Fruit fly (Drosophila melanogaster) whole organism, prepupa: Measurements from ENCODE around the gene Ugt36A1.
A peak's percentile ranks its signal among the peaks of the same experiment; 100 is the strongest.

ENCODE experiments used
- Blimp-1 ChIP-seq: fragments of 200-800 bp; sonication (Bioruptor generic); optimal IDR thresholded peaks from 3 replicates; lab custom pipeline; 2017; ENCODE audit warnings: missing biosample characterization, missing genetic modification characterization, mild to moderate bottlenecking, moderate library complexity, missing genetic modification reagents
- CG10631 ChIP-seq: fragments of 200-800 bp; sonication (Bioruptor generic); optimal IDR thresholded peaks from 2 replicates; lab custom pipeline; 2016; ENCODE audit warnings: missing biosample characterization, missing genetic modification characterization
- CG10669 ChIP-seq: fragments of 200-800 bp; sonication (Bioruptor generic); optimal IDR thresholded peaks from 3 replicates; lab custom pipeline; 2018; ENCODE audit warnings: missing biosample characterization, mild to moderate bottlenecking, missing genetic modification characterization, moderate library complexity
- CG11294 ChIP-seq: fragments of 200-800 bp; sonication (Bioruptor generic); IDR thresholded peaks from 2 replicates; pipeline ENCODE4 v1.3.6; 2022; ENCODE audit warnings: missing biosample characterization, missing genetic modification characterization
- CG11762 ChIP-seq: fragments of 200-800 bp; sonication (Bioruptor generic); optimal IDR thresholded peaks from 3 replicates; lab custom pipeline; 2016; ENCODE audit warnings: missing biosample characterization, missing genetic modification characterization; ENCODE audit not compliant: insufficient read depth
- CG11902 ChIP-seq: fragments of 200-800 bp; sonication (Bioruptor generic); optimal IDR thresholded peaks from 3 replicates; lab custom pipeline; 2016; ENCODE audit warnings: missing biosample characterization, missing genetic modification characterization
- CG15336 ChIP-seq: fragments of 200-800 bp; sonication (Bioruptor generic); IDR thresholded peaks from 2 replicates; pipeline ENCODE4 v1.3.6; 2022; ENCODE audit warnings: missing biosample characterization, missing genetic modification characterization
- CG1621 ChIP-seq: fragments of 200-800 bp; sonication (Bioruptor generic); optimal IDR thresholded peaks from 3 replicates; lab custom pipeline; 2018; ENCODE audit warnings: missing biosample characterization, mild to moderate bottlenecking, missing genetic modification characterization
- CG16779 ChIP-seq: fragments of 200-800 bp; sonication (Bioruptor generic); optimal IDR thresholded peaks from 3 replicates; lab custom pipeline; 2017; ENCODE audit warnings: missing biosample characterization, mild to moderate bottlenecking, missing genetic modification characterization
- CG3032 ChIP-seq: fragments of 200-800 bp; optimal IDR thresholded peaks from 2 replicates; lab custom pipeline; 2019; ENCODE audit warnings: missing biosample characterization, mild to moderate bottlenecking, missing genetic modification characterization, moderate library complexity
- CG31627 ChIP-seq: fragments of 200-800 bp; sonication (Bioruptor generic); optimal IDR thresholded peaks from 3 replicates; lab custom pipeline; 2016; ENCODE audit warnings: missing biosample characterization, missing genetic modification characterization
- CG32006 ChIP-seq: fragments of 200-800 bp; sonication (Bioruptor generic); optimal IDR thresholded peaks from 3 replicates; lab custom pipeline; 2017; ENCODE audit warnings: missing biosample characterization, mild to moderate bottlenecking, missing genetic modification characterization
- CG3919 ChIP-seq: fragments of 200-800 bp; sonication (Bioruptor generic); optimal IDR thresholded peaks from 3 replicates; lab custom pipeline; 2016; ENCODE audit warnings: missing biosample characterization, missing genetic modification characterization
- CG4318 ChIP-seq: fragments of 200-800 bp; sonication (Bioruptor generic); optimal IDR thresholded peaks from 3 replicates; lab custom pipeline; 2017; ENCODE audit warnings: missing biosample characterization, mild to moderate bottlenecking, missing genetic modification characterization
- CG6163 ChIP-seq: fragments of 200-800 bp; sonication (Bioruptor generic); IDR thresholded peaks from 3 replicates; pipeline ENCODE4 v1.3.6; 2022; ENCODE audit warnings: missing biosample characterization, missing genetic modification characterization
- CG6276 ChIP-seq: fragments of 200-800 bp; sonication (Bioruptor generic); optimal IDR thresholded peaks from 2 replicates; lab custom pipeline; 2017; ENCODE audit warnings: missing biosample characterization, mild to moderate bottlenecking, missing genetic modification characterization
- CG6792 ChIP-seq: fragments of 200-800 bp; sonication (Bioruptor generic); optimal IDR thresholded peaks from 3 replicates; lab custom pipeline; 2016; ENCODE audit warnings: missing biosample characterization, missing genetic modification characterization
- CG6854 ChIP-seq: fragments of 200-800 bp; sonication (Bioruptor generic); optimal IDR thresholded peaks from 2 replicates; lab custom pipeline; 2017; ENCODE audit warnings: missing biosample characterization, mild to moderate bottlenecking, missing genetic modification characterization
- CG7368 ChIP-seq: fragments of 200-800 bp; sonication (Bioruptor generic); optimal IDR thresholded peaks from 3 replicates; lab custom pipeline; 2016; ENCODE audit warnings: missing biosample characterization, missing genetic modification characterization
- CG8319 ChIP-seq: fragments of 200-800 bp; sonication (Bioruptor generic); optimal IDR thresholded peaks from 3 replicates; lab custom pipeline; 2016; ENCODE audit warnings: missing biosample characterization, missing genetic modification characterization
- CG8632 ChIP-seq: fragments of 200-800 bp; sonication (Bioruptor generic); optimal IDR thresholded peaks from 3 replicates; lab custom pipeline; 2016; ENCODE audit warnings: missing biosample characterization, missing genetic modification characterization
- CG9139 ChIP-seq: fragments of 200-800 bp; sonication (Bioruptor generic); optimal IDR thresholded peaks from 3 replicates; lab custom pipeline; 2017; ENCODE audit warnings: missing biosample characterization, mild to moderate bottlenecking, missing genetic modification characterization
- Eip75B ChIP-seq: fragments of 200-800 bp; sonication (Bioruptor generic); optimal IDR thresholded peaks from 3 replicates; lab custom pipeline; 2016; ENCODE audit warnings: missing biosample characterization, missing genetic modification characterization
- Eip78C ChIP-seq: fragments of 200-800 bp; sonication (Bioruptor generic); peaks from one replicate; lab custom pipeline; 2016; ENCODE audit warnings: missing biosample characterization, missing genetic modification characterization
- Eip93F ChIP-seq: fragments of 200-800 bp; sonication (Bioruptor generic); optimal IDR thresholded peaks from 2 replicates; lab custom pipeline; 2016; ENCODE audit warnings: missing biosample characterization, mild to moderate bottlenecking, missing genetic modification characterization
- Ets21C ChIP-seq: fragments of 200-800 bp; sonication (Bioruptor generic); optimal IDR thresholded peaks from 3 replicates; lab custom pipeline; 2016; ENCODE audit warnings: missing biosample characterization, missing genetic modification characterization
- Ets96B ChIP-seq: fragments of 200-800 bp; optimal IDR thresholded peaks from 2 replicates; lab custom pipeline; 2019; ENCODE audit warnings: missing biosample characterization, mild to moderate bottlenecking, missing genetic modification characterization, moderate library complexity
- Gug ChIP-seq: fragments of 200-800 bp; sonication (Bioruptor generic); IDR thresholded peaks from 2 replicates; pipeline ENCODE4 v1.3.6; 2022; ENCODE audit warnings: missing biosample characterization, missing genetic modification characterization
- Hr38 ChIP-seq: sonication (Bioruptor generic); optimal IDR thresholded peaks from 2 replicates; lab custom pipeline; 2016; ENCODE audit warnings: missing biosample characterization, missing genetic modification characterization
- Hr39 ChIP-seq: fragments of 200-800 bp; sonication (Bioruptor generic); optimal IDR thresholded peaks from 2 replicates; lab custom pipeline; 2016; ENCODE audit warnings: missing biosample characterization, missing genetic modification characterization
- Hr4 ChIP-seq: fragments of 200-800 bp; sonication (Bioruptor generic); optimal IDR thresholded peaks from 3 replicates; lab custom pipeline; 2016; ENCODE audit warnings: missing biosample characterization, missing genetic modification characterization
- Lpt ChIP-seq: fragments of 200-800 bp; sonication (Bioruptor generic); optimal IDR thresholded peaks from 3 replicates; lab custom pipeline; 2016; ENCODE audit warnings: missing biosample characterization, missing genetic modification characterization
- Met ChIP-seq: fragments of 200-800 bp; sonication (Bioruptor generic); optimal IDR thresholded peaks from 3 replicates; lab custom pipeline; 2016; ENCODE audit warnings: missing biosample characterization, missing genetic modification characterization
- OdsH ChIP-seq: fragments of 200-800 bp; sonication (Bioruptor generic); optimal IDR thresholded peaks from 3 replicates; lab custom pipeline; 2016; ENCODE audit warnings: missing biosample characterization, missing genetic modification characterization
- Sox102F ChIP-seq: fragments of 200-800 bp; sonication (Bioruptor generic); optimal IDR thresholded peaks from 2 replicates; lab custom pipeline; 2016; ENCODE audit warnings: missing biosample characterization, mild to moderate bottlenecking, missing genetic modification characterization
- Sox15 ChIP-seq: fragments of 200-800 bp; sonication (Bioruptor generic); optimal IDR thresholded peaks from 3 replicates; lab custom pipeline; 2016; ENCODE audit warnings: missing biosample characterization, missing genetic modification characterization
- achi ChIP-seq: fragments of 200-800 bp; sonication (Bioruptor generic); optimal IDR thresholded peaks from 3 replicates; lab custom pipeline; 2016; ENCODE audit warnings: missing biosample characterization, missing genetic modification characterization
- acj6 ChIP-seq: fragments of 200-800 bp; sonication (Bioruptor generic); optimal IDR thresholded peaks from 3 replicates; lab custom pipeline; 2016; ENCODE audit warnings: missing biosample characterization, missing genetic modification characterization
- dac ChIP-seq: fragments of 200-800 bp; sonication (Bioruptor generic); optimal IDR thresholded peaks from 2 replicates; lab custom pipeline; 2017; ENCODE audit warnings: missing biosample characterization, mild to moderate bottlenecking, missing genetic modification characterization
- dsx ChIP-seq: fragments of 200-800 bp; optimal IDR thresholded peaks from 3 replicates; lab custom pipeline; 2019; ENCODE audit warnings: missing biosample characterization, mild to moderate bottlenecking, missing genetic modification characterization, moderate library complexity; ENCODE audit not compliant: poor library complexity, severe bottlenecking
- eg ChIP-seq: fragments of 200-800 bp; sonication (Bioruptor generic); IDR thresholded peaks from 3 replicates; pipeline ENCODE4 v1.3.6; 2022; ENCODE audit warnings: missing biosample characterization, missing genetic modification characterization
- esn ChIP-seq: fragments of 200-800 bp; sonication (Bioruptor generic); optimal IDR thresholded peaks from 2 replicates; lab custom pipeline; 2016; ENCODE audit warnings: missing biosample characterization, mild to moderate bottlenecking, missing genetic modification characterization, moderate library complexity
- fd59A ChIP-seq: fragments of 200-800 bp; sonication (Bioruptor generic); optimal IDR thresholded peaks from 2 replicates; lab custom pipeline; 2017; ENCODE audit warnings: missing biosample characterization, mild to moderate bottlenecking, missing genetic modification characterization, missing genetic modification reagents
- fkh ChIP-seq: fragments of 200-800 bp; sonication (Bioruptor generic); optimal IDR thresholded peaks from 3 replicates; lab custom pipeline; 2017; ENCODE audit warnings: missing biosample characterization, mild to moderate bottlenecking, missing genetic modification characterization, moderate library complexity
- net ChIP-seq: fragments of 200-800 bp; sonication (Bioruptor generic); optimal IDR thresholded peaks from 3 replicates; lab custom pipeline; 2016; ENCODE audit warnings: missing biosample characterization, missing genetic modification characterization
- pdm3 ChIP-seq: fragments of 200-800 bp; sonication (Bioruptor generic); optimal IDR thresholded peaks from 3 replicates; lab custom pipeline; 2016; ENCODE audit warnings: missing biosample characterization, missing genetic modification characterization
- salr ChIP-seq, 2 experiments: fragments of 200-800 bp; sonication (Bioruptor generic); optimal IDR thresholded peaks; 3 replicates each; lab custom pipeline; 2016 to 2018; ENCODE audit warnings: missing biosample characterization in 2 of 2, missing genetic modification characterization in 2 of 2, mild to moderate bottlenecking in 1 of 2
- spab ChIP-seq: fragments of 200-800 bp; sonication (Bioruptor generic); optimal IDR thresholded peaks from 2 replicates; lab custom pipeline; 2017; ENCODE audit warnings: missing biosample characterization, mild to moderate bottlenecking, missing genetic modification characterization, missing genetic modification reagents
- ss ChIP-seq, 2 experiments: fragments of 200-800 bp; sonication (Bioruptor generic); optimal IDR thresholded peaks; 2 replicates in 1 of 2; 3 replicates in 1 of 2; lab custom pipeline; 2017 to 2018; ENCODE audit warnings: mild to moderate bottlenecking in 2 of 2, missing biosample characterization in 2 of 2, missing genetic modification characterization in 2 of 2, moderate library complexity in 1 of 2
- svp ChIP-seq: fragments of 200-800 bp; sonication (Bioruptor generic); peaks from one replicate; lab custom pipeline; 2016; ENCODE audit warnings: missing biosample characterization, missing genetic modification characterization
- topi ChIP-seq: fragments of 200-800 bp; sonication (Bioruptor generic); optimal IDR thresholded peaks from 3 replicates; lab custom pipeline; 2016; ENCODE audit warnings: missing biosample characterization, missing genetic modification characterization
- vri ChIP-seq: fragments of 200-800 bp; sonication (Bioruptor generic); optimal IDR thresholded peaks from 3 replicates; lab custom pipeline; 2016; ENCODE audit warnings: missing biosample characterization, mild to moderate bottlenecking, missing genetic modification characterization

Ugt36A1 gene

dm6 chr2L:3629466-3629865, 10.6 kb downstream of the Ugt36A1 start:
- TF ChIP-seq CG6792 (GFP tag; lab: Kevin White, UChicago), result peak; percentile 87
- peak; percentile 83 for TF ChIP-seq CG9139 (GFP tag; lab: Kevin White, UChicago)
- TF ChIP-seq eg (GFP tag; lab: Robert Waterston, UW), result peak; percentile 78
- peak in 1 of 2 experiments; percentile 90 for TF ChIP-seq ss (GFP tag; optimal IDR thresholded peaks at IDR 0.05; lab: Kevin White, UChicago)
- TF ChIP-seq Sox15 (GFP tag; lab: Kevin White, UChicago), result peak; percentile 77
- TF ChIP-seq Met, result peak; percentile 70
- TF ChIP-seq CG31627, result peak; percentile 72
- TF ChIP-seq fkh (GFP tag; lab: Kevin White, UChicago), result no peak
- TF ChIP-seq CG15336 (GFP tag; lab: Robert Waterston, UW), result peak; percentile 63
- peak; percentile 78 for TF ChIP-seq CG10631 (GFP tag; lab: Kevin White, UChicago)
- TF ChIP-seq CG6163 (GFP tag; lab: Robert Waterston, UW), result peak; percentile 87
- peak; percentile 25; the same call in 1 of the 2 replicates for TF ChIP-seq CG11294 (GFP tag; lab: Robert Waterston, UW)
- TF ChIP-seq topi, result peak; percentile 83
- peak; percentile 77 for TF ChIP-seq Hr39 (GFP tag; lab: Kevin White, UChicago)
- TF ChIP-seq net (GFP tag; lab: Kevin White, UChicago), result peak; percentile 84
- peak; percentile 94 for TF ChIP-seq Eip78C (GFP tag; lab: Kevin White, UChicago)
- peak; percentile 74 for TF ChIP-seq achi
- peak; percentile 78 for TF ChIP-seq spab (GFP tag; lab: Kevin White, UChicago)
- TF ChIP-seq CG4318 (GFP tag; lab: Kevin White, UChicago), result no peak
- TF ChIP-seq CG6854 (GFP tag; lab: Kevin White, UChicago), result no peak
- TF ChIP-seq CG11902 (GFP tag; lab: Kevin White, UChicago), result peak; percentile 77
- TF ChIP-seq OdsH, result peak; percentile 80
- TF ChIP-seq Eip93F (GFP tag; lab: Kevin White, UChicago), result no peak
- TF ChIP-seq Gug (GFP tag; lab: Robert Waterston, UW), result no peak
- peak; percentile 76 for TF ChIP-seq CG8319
- TF ChIP-seq CG1621, result peak; percentile 82
- peak; percentile 87 for TF ChIP-seq CG3919
- TF ChIP-seq CG11762 (GFP tag; lab: Kevin White, UChicago), result peak; percentile 74
- TF ChIP-seq CG32006, result peak; percentile 35
- no peak for TF ChIP-seq Lpt (GFP tag; lab: Kevin White, UChicago)
- peak; percentile 26 for TF ChIP-seq Hr4 (GFP tag; lab: Kevin White, UChicago)
- peak; percentile 87 for TF ChIP-seq Ets96B (tag; lab: Kevin White, UChicago)
- TF ChIP-seq Eip75B (GFP tag; lab: Kevin White, UChicago), result peak; percentile 86
- TF ChIP-seq fd59A (GFP tag; lab: Kevin White, UChicago), result peak; percentile 75
- TF ChIP-seq CG8632 (GFP tag; lab: Kevin White, UChicago), result peak; percentile 86
- TF ChIP-seq dac, result no peak
- peak; percentile 58 for TF ChIP-seq CG16779
- TF ChIP-seq svp (GFP tag; lab: Kevin White, UChicago), result peak; percentile 95
- peak; percentile 25 to 79 for TF ChIP-seq salr (GFP tag; optimal IDR thresholded peaks at IDR 0.05; lab: Kevin White, UChicago)
- TF ChIP-seq vri, result no peak
- TF ChIP-seq CG6276 (GFP tag; lab: Kevin White, UChicago), result no peak
- peak; percentile 80 for TF ChIP-seq dsx (GFP tag; lab: Kevin White, UChicago)
- peak; percentile 75 for TF ChIP-seq CG3032 (tag; lab: Kevin White, UChicago)
- TF ChIP-seq Sox102F (GFP tag; lab: Kevin White, UChicago), result peak; percentile 77
- no peak for TF ChIP-seq Blimp-1
- peak; percentile 85 for TF ChIP-seq pdm3 (GFP tag; lab: Kevin White, UChicago)
- TF ChIP-seq CG10669 (GFP tag; lab: Kevin White, UChicago), result peak; percentile 83
- TF ChIP-seq Ets21C (GFP tag; lab: Kevin White, UChicago), result peak; percentile 54
- no peak for TF ChIP-seq Hr38 (GFP tag; lab: Kevin White, UChicago)
- peak; percentile 65 for TF ChIP-seq CG7368
- peak; percentile 83 for TF ChIP-seq acj6
- TF ChIP-seq esn (GFP tag; lab: Kevin White, UChicago), result peak; percentile 79
